Fruit fly (Drosophila melanogaster) whole organism: Measurements from ENCODE around the gene CG4408.

Experiments used
- CG8478 ChIP-seq: fragments of >200 bp; optimal IDR thresholded peaks from 2 replicates; lab custom pipeline; 2018; ENCODE audit warnings: inconsistent platforms
- Dll ChIP-seq: fragments of >200 bp; optimal IDR thresholded peaks from 2 replicates; lab custom pipeline; 2017
- usp ChIP-seq: fragments of >200 bp; optimal IDR thresholded peaks from 2 replicates; lab custom pipeline; 2017; ENCODE audit warnings: missing biosample characterization, missing genetic modification characterization, mixed read lengths

- no peak for TF ChIP-seq Dll (lab: Kevin White, UChicago)
- no peak for TF ChIP-seq usp (GFP tag; lab: Kevin White, UChicago)
- no peak for TF ChIP-seq CG8478 (lab: Kevin White, UChicago)
Observed at dm6 chr3R:23326292-23326691, 37.1 kb downstream of the CG4408 start.
